Fruit fly (Drosophila melanogaster) whole organism, wandering third instar larva: ENCODE results near the gene Art8.

Experiments used
- Abd-B ChIP-seq: fragments of >200 bp; optimal IDR thresholded peaks from 2 replicates; lab custom pipeline; 2017; ENCODE audit warnings: missing biosample characterization, missing genetic modification characterization
- CG32264 ChIP-seq: fragments of 200-800 bp; sonication (Bioruptor generic); optimal IDR thresholded peaks from 2 replicates; lab custom pipeline; 2016; ENCODE audit warnings: missing biosample characterization, missing genetic modification characterization
- CG9705 ChIP-seq: fragments of 200-800 bp; sonication (Bioruptor generic); optimal IDR thresholded peaks from 2 replicates; lab custom pipeline; 2018; ENCODE audit warnings: missing biosample characterization, mild to moderate bottlenecking, missing genetic modification characterization
- CrebA ChIP-seq: fragments of 200-800 bp; sonication (Bioruptor generic); optimal IDR thresholded peaks from 2 replicates; lab custom pipeline; 2016; ENCODE audit warnings: missing biosample characterization, mild to moderate bottlenecking, missing genetic modification characterization, borderline replicate concordance
- Dfd ChIP-seq: fragments of >200 bp; optimal IDR thresholded peaks from 2 replicates; lab custom pipeline; 2017; ENCODE audit warnings: missing biosample characterization, missing genetic modification characterization
- Dif ChIP-seq: fragments of 200-275, 200-300 bp; sonication (Bioruptor generic); optimal IDR thresholded peaks from 2 replicates; lab custom pipeline; 2018; ENCODE audit warnings: missing biosample characterization, missing genetic modification characterization; ENCODE audit not compliant: partially characterized antibody
- GATAd ChIP-seq: sonication (Bioruptor generic); optimal IDR thresholded peaks from 2 replicates; lab custom pipeline; 2016; ENCODE audit warnings: missing biosample characterization, missing genetic modification characterization
- HLH106 ChIP-seq: fragments of 200-800 bp; optimal IDR thresholded peaks from 3 replicates; lab custom pipeline; 2019; ENCODE audit warnings: missing biosample characterization, mild to moderate bottlenecking, missing genetic modification characterization, moderate library complexity
- Hnf4 ChIP-seq: fragments of 200-800 bp; sonication (Bioruptor generic); optimal IDR thresholded peaks from 2 replicates; lab custom pipeline; 2016; ENCODE audit warnings: missing biosample characterization, mild to moderate bottlenecking, missing genetic modification characterization
- Hr78 ChIP-seq: fragments of >200 bp; optimal IDR thresholded peaks from 2 replicates; lab custom pipeline; 2017; ENCODE audit warnings: missing biosample characterization, missing genetic modification characterization
- Hr83 ChIP-seq: fragments of 200-300 bp; sonication (Bioruptor generic); optimal IDR thresholded peaks from 2 replicates; lab custom pipeline; 2016; ENCODE audit warnings: missing biosample characterization, mild to moderate bottlenecking, missing genetic modification characterization, moderate library complexity; ENCODE audit not compliant: poor library complexity, severe bottlenecking
- Jra ChIP-seq: sonication (Bioruptor generic); optimal IDR thresholded peaks from 2 replicates; lab custom pipeline; 2016; ENCODE audit warnings: missing biosample characterization, missing genetic modification characterization
- Mio ChIP-seq: sonication (Bioruptor generic); optimal IDR thresholded peaks from 2 replicates; lab custom pipeline; 2016; ENCODE audit warnings: missing biosample characterization, missing genetic modification characterization
- Myc ChIP-seq: fragments of >200 bp; optimal IDR thresholded peaks from 2 replicates; lab custom pipeline; 2017
- N ChIP-seq: fragments of >200 bp; optimal IDR thresholded peaks from 2 replicates; lab custom pipeline; 2018; ENCODE audit warnings: missing biosample characterization, missing external identifiers, missing genetic modification characterization
- OdsH ChIP-seq: fragments of 200-800 bp; sonication (Bioruptor generic); optimal IDR thresholded peaks from 2 replicates; lab custom pipeline; 2016; ENCODE audit warnings: missing biosample characterization, mild to moderate bottlenecking, missing genetic modification characterization
- Rel ChIP-seq, 2 experiments: fragments of 200-800 bp; sonication (Bioruptor generic) in 1 of 2; optimal IDR thresholded peaks; 2 replicates in 1 of 2; 3 replicates in 1 of 2; lab custom pipeline; 2016 to 2019; ENCODE audit warnings: mild to moderate bottlenecking in 2 of 2, missing biosample characterization in 2 of 2, missing genetic modification characterization in 2 of 2, moderate library complexity in 1 of 2
- Sp1 ChIP-seq: fragments of 200-800 bp; sonication (Bioruptor generic); optimal IDR thresholded peaks from 3 replicates; lab custom pipeline; 2019; ENCODE audit warnings: missing biosample characterization, mild to moderate bottlenecking, missing genetic modification characterization, moderate library complexity
- Vsx2 ChIP-seq: fragments of 200-300, 225-300 bp; sonication (Bioruptor generic); optimal IDR thresholded peaks from 2 replicates; lab custom pipeline; 2018; ENCODE audit warnings: missing biosample characterization, missing genetic modification characterization; ENCODE audit not compliant: partially characterized antibody
- br ChIP-seq: fragments of 200-800 bp; sonication (Bioruptor generic); optimal IDR thresholded peaks from 2 replicates; lab custom pipeline; 2016; ENCODE audit warnings: missing biosample characterization, missing genetic modification characterization
- brk ChIP-seq: fragments of 200-800 bp; sonication (Bioruptor generic); optimal IDR thresholded peaks from 2 replicates; lab custom pipeline; 2016; ENCODE audit warnings: missing biosample characterization, mild to moderate bottlenecking, missing genetic modification characterization
- dl ChIP-seq, 2 experiments: fragments of 175-275, 200-275 bp in 1 of 2; fragments of 200-275 bp in 1 of 2; sonication (Bioruptor generic); optimal IDR thresholded peaks; lab custom pipeline; 2018; ENCODE audit warnings: mild to moderate bottlenecking in 2 of 2, missing biosample characterization in 2 of 2, missing genetic modification characterization in 2 of 2, moderate library complexity in 2 of 2; ENCODE audit not compliant: partially characterized antibody in 2 of 2, insufficient read depth in 1 of 2
- dmrt93B ChIP-seq: fragments of 200-800 bp; sonication (Bioruptor generic); optimal IDR thresholded peaks from 2 replicates; lab custom pipeline; 2018; ENCODE audit warnings: missing biosample characterization, mild to moderate bottlenecking, missing genetic modification characterization
- dsf ChIP-seq: sonication (Bioruptor generic); optimal IDR thresholded peaks from 2 replicates; lab custom pipeline; 2016; ENCODE audit warnings: missing biosample characterization, missing genetic modification characterization, borderline replicate concordance
- ey ChIP-seq: fragments of 200-800 bp; sonication (Bioruptor generic); optimal IDR thresholded peaks from 2 replicates; lab custom pipeline; 2016; ENCODE audit warnings: missing biosample characterization, missing genetic modification characterization
- foxo ChIP-seq, 2 experiments: fragments of 200-800 bp; sonication (Bioruptor generic); optimal IDR thresholded peaks; 2 replicates in 1 of 2; 3 replicates in 1 of 2; lab custom pipeline; 2016 to 2017; ENCODE audit warnings: missing biosample characterization in 2 of 2, missing genetic modification characterization in 2 of 2
- fru ChIP-seq: fragments of 200-800 bp; sonication (Bioruptor generic); optimal IDR thresholded peaks from 3 replicates; lab custom pipeline; 2016; ENCODE audit warnings: missing biosample characterization, mild to moderate bottlenecking, missing genetic modification characterization
- h ChIP-seq: fragments of 200-800 bp; sonication (Bioruptor generic); optimal IDR thresholded peaks from 3 replicates; lab custom pipeline; 2016; ENCODE audit warnings: missing biosample characterization, mild to moderate bottlenecking, missing genetic modification characterization
- jim ChIP-seq: fragments of 175-275, 200-325 bp; sonication (Bioruptor generic); optimal IDR thresholded peaks from 2 replicates; lab custom pipeline; 2016; ENCODE audit warnings: missing biosample characterization, mild to moderate bottlenecking, missing genetic modification characterization
- lola ChIP-seq: fragments of >200 bp; optimal IDR thresholded peaks from 2 replicates; lab custom pipeline; 2017; ENCODE audit warnings: missing biosample characterization, missing genetic modification characterization
- pan ChIP-seq: fragments of >200 bp; optimal IDR thresholded peaks from 2 replicates; lab custom pipeline; 2017
- psq ChIP-seq: fragments of 200-800 bp; sonication (Bioruptor generic); optimal IDR thresholded peaks from 3 replicates; lab custom pipeline; 2017; ENCODE audit warnings: missing biosample characterization, mild to moderate bottlenecking, missing genetic modification characterization, moderate library complexity
- rgr ChIP-seq: fragments of 200-800 bp; sonication (Bioruptor generic); optimal IDR thresholded peaks from 3 replicates; lab custom pipeline; 2016; ENCODE audit warnings: missing biosample characterization, mild to moderate bottlenecking, missing genetic modification characterization
- sage ChIP-seq: fragments of 200-800 bp; sonication (Bioruptor generic); optimal IDR thresholded peaks from 2 replicates; lab custom pipeline; 2016; ENCODE audit warnings: missing biosample characterization, mild to moderate bottlenecking, missing genetic modification characterization
- sv ChIP-seq: fragments of 200-800 bp; sonication (Bioruptor generic); optimal IDR thresholded peaks from 3 replicates; lab custom pipeline; 2016; ENCODE audit warnings: missing biosample characterization, missing genetic modification characterization
- tai ChIP-seq: sonication (Bioruptor generic); optimal IDR thresholded peaks from 2 replicates; lab custom pipeline; 2016; ENCODE audit warnings: missing biosample characterization, missing genetic modification characterization
- usp ChIP-seq: fragments of >200 bp; optimal IDR thresholded peaks from 2 replicates; lab custom pipeline; 2017; ENCODE audit warnings: missing biosample characterization, missing genetic modification characterization
- woc ChIP-seq: sonication (Bioruptor generic); optimal IDR thresholded peaks from 2 replicates; lab custom pipeline; 2016; ENCODE audit warnings: missing biosample characterization, mild to moderate bottlenecking, missing genetic modification characterization

Gene Art8

dm6 chr2L:11016695-11017094 lies 5.8 kb upstream of the Art8 start, which contains the start of gene CG14913:
Gene CG14913, plus strand, starts transcription at chr2L:11016995.
- no peak for TF ChIP-seq CG9705
- no peak for TF ChIP-seq Mio
- no peak for TF ChIP-seq sv (GFP tag; lab: Kevin White, UChicago)
- TF ChIP-seq CrebA (GFP tag; lab: Kevin White, UChicago) = no peak

- no peak for TF ChIP-seq Vsx2 (GFP tag; lab: Kevin White, UChicago)
- TF ChIP-seq sage (GFP tag; lab: Kevin White, UChicago) = no peak
- TF ChIP-seq dsf (GFP tag; lab: Kevin White, UChicago) = no peak
- TF ChIP-seq lola (GFP tag; lab: Kevin White, UChicago) = no peak
Observed at dm6 chr2L:11015320-11015719, 4.4 kb upstream of the Art8 start, which contains the start of gene Acp32CD. Gene Acp32CD, plus strand, starts transcription at chr2L:11015620.

dm6 chr2L:11014671-11015070 lies 3.8 kb upstream of the Art8 start:
- no peak for TF ChIP-seq Mio
- no peak for TF ChIP-seq CG9705
- peak; percentile 1 for TF ChIP-seq h (GFP tag; lab: Kevin White, UChicago)
- peak; percentile 16 for TF ChIP-seq Sp1 (GFP tag; lab: Kevin White, UChicago)
- no peak for TF ChIP-seq lola (GFP tag; lab: Kevin White, UChicago)
- no peak for TF ChIP-seq brk (GFP tag; lab: Kevin White, UChicago)
- TF ChIP-seq Abd-B = no peak
- peak in 1 of 2 experiments; percentile 14 for TF ChIP-seq foxo (GFP tag; optimal IDR thresholded peaks at IDR 0.05; lab: Kevin White, UChicago)
- no peak for TF ChIP-seq jim (GFP tag; lab: Kevin White, UChicago)
- TF ChIP-seq CG32264 (GFP tag; lab: Kevin White, UChicago) = no peak
- TF ChIP-seq tai (GFP tag; lab: Kevin White, UChicago) = no peak
- no peak for TF ChIP-seq Rel (GFP tag; optimal IDR thresholded peaks at IDR 0.05; lab: Kevin White, UChicago)
- TF ChIP-seq Rel (tag; optimal IDR thresholded peaks at IDR 0.05; lab: Kevin White, UChicago) = no peak
- no peak for TF ChIP-seq Dfd (GFP tag; lab: Kevin White, UChicago)
- TF ChIP-seq ey (GFP tag; lab: Kevin White, UChicago) = peak; percentile 7
- no peak for TF ChIP-seq CrebA (GFP tag; lab: Kevin White, UChicago)
- TF ChIP-seq usp (GFP tag; lab: Kevin White, UChicago) = no peak
- peak; percentile 49 for TF ChIP-seq OdsH (GFP tag; lab: Kevin White, UChicago)
- TF ChIP-seq Vsx2 (GFP tag; lab: Kevin White, UChicago) = no peak
- no peak for TF ChIP-seq sage (GFP tag; lab: Kevin White, UChicago)
- no peak for TF ChIP-seq sv (GFP tag; lab: Kevin White, UChicago)
- no peak for TF ChIP-seq Myc (lab: Kevin White, UChicago)
- no peak for TF ChIP-seq Hr83 (GFP tag; lab: Kevin White, UChicago)
- TF ChIP-seq GATAd (GFP tag; lab: Kevin White, UChicago) = no peak
- TF ChIP-seq br = no peak
- TF ChIP-seq woc (GFP tag; lab: Kevin White, UChicago) = no peak
- peak; percentile 1 for TF ChIP-seq rgr
- TF ChIP-seq dsf (GFP tag; lab: Kevin White, UChicago) = no peak
- no peak for TF ChIP-seq Dif
- no peak for TF ChIP-seq Hnf4
- no peak for TF ChIP-seq N (GFP tag; lab: Kevin White, UChicago)
- peak; percentile 39 for TF ChIP-seq HLH106 (tag; lab: Kevin White, UChicago)
- TF ChIP-seq dmrt93B = no peak
- TF ChIP-seq fru (GFP tag; lab: Kevin White, UChicago) = peak; percentile 23
- no peak for TF ChIP-seq psq (GFP tag; lab: Kevin White, UChicago)
- no peak for TF ChIP-seq Hr78 (GFP tag; lab: Kevin White, UChicago)
- no peak for TF ChIP-seq pan (lab: Kevin White, UChicago)
- TF ChIP-seq Jra (GFP tag; lab: Kevin White, UChicago) = no peak
- no peak for TF ChIP-seq dl (GFP tag; optimal IDR thresholded peaks at IDR 0.05; lab: Kevin White, UChicago; ENCODE audit: insufficient read depth in 1 of 2, partially characterized antibody in 2 of 2)
